Comparison of ENCODE assay signal across 1 fruit fly cellular context in genomic region chr2L:1989278-1989918, dm6.
TF ChIP-seq lines count a peak whose summit lies in the region.

No protein-coding gene starts in this region.

TF ChIP-seq in whole organism, prepupa, 60 proteins besides CTCF, POLR2A, EP300 and RAD21 (continued from another document):
- TF ChIP-seq dac (GFP tag; optimal IDR thresholded peaks at IDR 0.05; lab: Kevin White, UChicago) (no peak), topi (GFP tag; optimal IDR thresholded peaks at IDR 0.05; lab: Kevin White, UChicago) (no peak), Eip78C (GFP tag; lab: Kevin White, UChicago) (peak; percentile 35), CG8632 (GFP tag; optimal IDR thresholded peaks at IDR 0.05; lab: Kevin White, UChicago) (no peak), CG6163 (GFP tag; IDR thresholded peaks at IDR 0.05; lab: Robert Waterston, UW) (peak; percentile 13; the same call in 1 of the 3 replicates), net (GFP tag; optimal IDR thresholded peaks at IDR 0.05; lab: Kevin White, UChicago) (peak; percentile 23)
